Worm (Caenorhabditis elegans) whole organism, midembryonic: ENCODE measurements around the gene Y48C3A.14.

Experiments used
- flt-1 ChIP-seq: fragments of 200-800 bp; sonication (Bioruptor generic); IDR thresholded peaks from 2 replicates; pipeline ENCODE4 v1.3.6; 2022; ENCODE audit warnings: missing genetic modification characterization, missing compliant biosample characterization
- klf-2 ChIP-seq: fragments of 200-800 bp; sonication (Bioruptor generic); conservative IDR thresholded peaks from 2 replicates; pipeline ENCODE4 v1.3.6; 2022; ENCODE audit warnings: missing genetic modification reagents, missing genetic modification characterization, missing compliant biosample characterization
- tab-1 ChIP-seq: fragments of 200-800 bp; sonication (Bioruptor generic); IDR thresholded peaks from 2 replicates; pipeline ENCODE4 v1.3.6; 2022; ENCODE audit warnings: missing genetic modification characterization, missing compliant biosample characterization

- TF ChIP-seq klf-2 (GFP tag; lab: Robert Waterston, UW) = no peak
- no peak for TF ChIP-seq flt-1 (GFP tag; lab: Robert Waterston, UW)
- TF ChIP-seq tab-1 (GFP tag; lab: Robert Waterston, UW) = no peak
Observed at ce11 chrII:13444307-13444706, 54.7 kb downstream of the Y48C3A.14 start.
